Worm (Caenorhabditis elegans): Measurements from ENCODE around the gene cht-3.

- TF ChIP-seq fos-1 (tag; optimal IDR thresholded peaks at IDR 0.05) (no peak), snpc-4 (tag; optimal IDR thresholded peaks at IDR 0.05) (no peak), jun-1 (tag; optimal IDR thresholded peaks at IDR 0.05) (no peak), fkh-10 (GFP tag; optimal IDR thresholded peaks at IDR 0.05) (no peak), elt-3 (tag; optimal IDR thresholded peaks at IDR 0.05) (no peak), nhr-12 (tag; optimal IDR thresholded peaks at IDR 0.05) (no peak), ztf-11 (tag; optimal IDR thresholded peaks at IDR 0.05) (no peak), pqm-1 (tag; optimal IDR thresholded peaks at IDR 0.05) (peak; percentile 39)
These were observed 21.4 kb downstream of the cht-3 start for ce11 chrIV:7024829-7025228.

Measured in whole organism, L3 larva.